Worm (Caenorhabditis elegans) whole organism, L3 larva: ENCODE measurements around the gene wrb-1.

Experiments
- ceh-9 ChIP-seq: sonication (generic microtip); optimal IDR thresholded peaks from 2 replicates; lab custom pipeline; 2018; ENCODE audit warnings: missing biosample characterization, missing genetic modification characterization
- egl-27 ChIP-seq: sonication (generic microtip); optimal IDR thresholded peaks from 4 replicates; lab custom pipeline; 2017; ENCODE audit warnings: missing biosample characterization, missing genetic modification reagents, missing genetic modification characterization
- fkh-2 ChIP-seq: fragments of 150-350 bp; optimal IDR thresholded peaks from 2 replicates; lab custom pipeline; 2014; ENCODE audit warnings: missing biosample characterization, missing genetic modification reagents, missing genetic modification characterization
- hmg-11 ChIP-seq: sonication (generic microtip); optimal IDR thresholded peaks from 2 replicates; lab custom pipeline; 2016; ENCODE audit warnings: missing genetic modification characterization, missing compliant biosample characterization
- lin-15B ChIP-seq: fragments of 150-350 bp; optimal IDR thresholded peaks from 2 replicates; lab custom pipeline; 2014; ENCODE audit warnings: missing biosample characterization, missing genetic modification characterization
- nfya-1 ChIP-seq: sonication (generic microtip); optimal IDR thresholded peaks from 2 replicates; lab custom pipeline; 2017; ENCODE audit warnings: missing genetic modification characterization, mild to moderate bottlenecking, missing compliant biosample characterization, antibody characterized with exemption, moderate library complexity; ENCODE audit not compliant: insufficient read depth
- nhr-23 ChIP-seq: fragments of 150-350 bp; optimal IDR thresholded peaks from 2 replicates; lab custom pipeline; 2014; ENCODE audit warnings: missing biosample characterization, missing genetic modification reagents, missing genetic modification characterization
- nhr-237 ChIP-seq: fragments of 150-350 bp; optimal IDR thresholded peaks from 2 replicates; lab custom pipeline; 2014; ENCODE audit warnings: missing biosample characterization, missing genetic modification characterization
- nhr-28 ChIP-seq: fragments of 150-350 bp; optimal IDR thresholded peaks from 2 replicates; lab custom pipeline; 2014; ENCODE audit warnings: missing biosample characterization, missing genetic modification characterization
- unc-39 ChIP-seq: sonication (generic microtip); optimal IDR thresholded peaks from 4 replicates; lab custom pipeline; 2017; ENCODE audit warnings: missing biosample characterization, missing genetic modification characterization
- zag-1 ChIP-seq: fragments of 150-350 bp; optimal IDR thresholded peaks from 2 replicates; lab custom pipeline; 2014; ENCODE audit warnings: missing biosample characterization, missing genetic modification characterization
- ztf-11 ChIP-seq: fragments of 150-350 bp; optimal IDR thresholded peaks from 2 replicates; lab custom pipeline; 2014; ENCODE audit warnings: missing biosample characterization, missing genetic modification characterization

- TF ChIP-seq nhr-23 (tag; lab: Kevin White, UChicago), result no peak
- TF ChIP-seq unc-39 (tag; lab: Kevin White, UChicago), result no peak
- TF ChIP-seq nfya-1 (tag; lab: Kevin White, UChicago), result no peak
- TF ChIP-seq lin-15B (tag; lab: Kevin White, UChicago), result no peak
- TF ChIP-seq nhr-28 (tag; lab: Kevin White, UChicago), result no peak
- no peak for TF ChIP-seq zag-1 (tag; lab: Kevin White, UChicago)
- TF ChIP-seq ztf-11 (tag; lab: Kevin White, UChicago), result no peak
- no peak for TF ChIP-seq hmg-11 (tag; lab: Kevin White, UChicago)
- TF ChIP-seq nhr-237, result no peak
- TF ChIP-seq fkh-2 (tag; lab: Kevin White, UChicago), result no peak
- no peak for TF ChIP-seq egl-27 (tag; lab: Kevin White, UChicago)
- no peak for TF ChIP-seq ceh-9 (tag; lab: Kevin White, UChicago)
Measured at ce11 chrV:1227756-1228665, 32.1 kb downstream of the wrb-1 start.
